Worm (Caenorhabditis elegans) whole organism, L2 larva: ENCODE data around the gene kle-2.

ENCODE experiments used
- C34F6.9 ChIP-seq: fragments of 150-350 bp; optimal IDR thresholded peaks from 2 replicates; lab custom pipeline; 2014; ENCODE audit warnings: missing biosample characterization, missing genetic modification characterization
- F13H6.1 ChIP-seq: sonication (generic microtip); optimal IDR thresholded peaks from 2 replicates; lab custom pipeline; 2016; ENCODE audit warnings: missing genetic modification characterization, missing compliant biosample characterization
- R02D3.7 ChIP-seq: fragments of 150-350 bp; optimal IDR thresholded peaks from 2 replicates; lab custom pipeline; 2014; ENCODE audit warnings: missing biosample characterization, missing genetic modification characterization
- Y55F3AM.14 ChIP-seq: fragments of 200-800 bp; sonication (Bioruptor generic); optimal IDR thresholded peaks from 2 replicates; lab custom pipeline; 2018; ENCODE audit warnings: mild to moderate bottlenecking, missing genetic modification characterization, missing compliant biosample characterization
- ZK546.5 ChIP-seq: sonication (generic microtip); optimal IDR thresholded peaks from 2 replicates; lab custom pipeline; 2017; ENCODE audit warnings: missing biosample characterization, missing genetic modification characterization
- alr-1 ChIP-seq: fragments of 150-350 bp; optimal IDR thresholded peaks from 2 replicates; lab custom pipeline; 2014; ENCODE audit warnings: missing biosample characterization, missing genetic modification characterization
- aly-2 ChIP-seq: fragments of 150-350 bp; optimal IDR thresholded peaks from 2 replicates; lab custom pipeline; 2014; ENCODE audit warnings: missing biosample characterization, missing genetic modification characterization
- ama-1 ChIP-seq: fragments of 150-350 bp; optimal IDR thresholded peaks from 2 replicates; lab custom pipeline; 2018; ENCODE audit warnings: inconsistent platforms
- blmp-1 ChIP-seq: sonication (generic microtip); optimal IDR thresholded peaks from 2 replicates; lab custom pipeline; 2017; ENCODE audit warnings: missing genetic modification characterization, mild to moderate bottlenecking, missing compliant biosample characterization, antibody characterized with exemption, moderate library complexity; ENCODE audit not compliant: insufficient read depth
- ceh-16 ChIP-seq: fragments of 150-350 bp; optimal IDR thresholded peaks from 2 replicates; lab custom pipeline; 2014; ENCODE audit warnings: missing biosample characterization, missing genetic modification characterization
- ceh-82 ChIP-seq: fragments of 150-350 bp; optimal IDR thresholded peaks from 2 replicates; lab custom pipeline; 2014; ENCODE audit warnings: missing biosample characterization, missing genetic modification characterization
- crh-2 ChIP-seq: sonication (generic microtip); optimal IDR thresholded peaks from 2 replicates; lab custom pipeline; 2017; ENCODE audit warnings: missing biosample characterization, missing genetic modification characterization
- dmd-4 ChIP-seq: sonication (generic microtip); optimal IDR thresholded peaks from 2 replicates; lab custom pipeline; 2017; ENCODE audit warnings: missing biosample characterization, missing genetic modification characterization
- egl-27 ChIP-seq: sonication (generic microtip); optimal IDR thresholded peaks from 3 replicates; lab custom pipeline; 2017; ENCODE audit warnings: missing biosample characterization, missing genetic modification reagents, missing genetic modification characterization
- elt-1 ChIP-seq: fragments of 150-350 bp; optimal IDR thresholded peaks from 2 replicates; lab custom pipeline; 2014; ENCODE audit warnings: missing biosample characterization, missing genetic modification characterization
- elt-3 ChIP-seq: sonication (generic microtip); optimal IDR thresholded peaks from 2 replicates; lab custom pipeline; 2017; ENCODE audit warnings: missing biosample characterization, missing genetic modification characterization
- fos-1 ChIP-seq: fragments of 150-350 bp; optimal IDR thresholded peaks from 2 replicates; lab custom pipeline; 2014; ENCODE audit warnings: missing biosample characterization, missing genetic modification characterization
- gmeb-1 ChIP-seq: fragments of 150-350 bp; optimal IDR thresholded peaks from 2 replicates; lab custom pipeline; 2014; ENCODE audit warnings: missing biosample characterization, missing genetic modification characterization
- lin-11 ChIP-seq: fragments of 150-350 bp; sonication (generic microtip); optimal IDR thresholded peaks from 2 replicates; lab custom pipeline; 2014; ENCODE audit warnings: missing biosample characterization, missing genetic modification characterization, inconsistent platforms, mixed read lengths
- lin-13 ChIP-seq: fragments of 150-350 bp; optimal IDR thresholded peaks from 2 replicates; lab custom pipeline; 2014; ENCODE audit warnings: missing biosample characterization, missing genetic modification reagents, missing genetic modification characterization
- lin-39 ChIP-seq: fragments of 150-350 bp; optimal IDR thresholded peaks from 2 replicates; lab custom pipeline; 2014; ENCODE audit warnings: missing biosample characterization, missing genetic modification reagents, missing genetic modification characterization
- lsy-2 ChIP-seq, 2 experiments: fragments of 150-350 bp in 1 of 2; sonication (generic microtip) in 1 of 2; optimal IDR thresholded peaks; 2 replicates each; lab custom pipeline; 2014 to 2017; ENCODE audit warnings: missing biosample characterization in 2 of 2, missing genetic modification characterization in 2 of 2
- mab-5 ChIP-seq: fragments of 150-350 bp; optimal IDR thresholded peaks from 2 replicates; lab custom pipeline; 2014; ENCODE audit warnings: missing biosample characterization, missing genetic modification characterization
- mbf-1 ChIP-seq: sonication (generic microtip); optimal IDR thresholded peaks from 2 replicates; lab custom pipeline; 2017; ENCODE audit warnings: missing biosample characterization, missing genetic modification characterization
- nhr-10 ChIP-seq: sonication (generic microtip); optimal IDR thresholded peaks from 2 replicates; lab custom pipeline; 2017; ENCODE audit warnings: missing biosample characterization, missing genetic modification characterization
- nhr-11 ChIP-seq: fragments of 150-350 bp; optimal IDR thresholded peaks from 2 replicates; lab custom pipeline; 2014; ENCODE audit warnings: missing biosample characterization, missing genetic modification characterization
- nhr-12 ChIP-seq: fragments of 150-350 bp; optimal IDR thresholded peaks from 2 replicates; lab custom pipeline; 2014; ENCODE audit warnings: missing biosample characterization, missing genetic modification characterization
- nhr-129 ChIP-seq: fragments of 150-350 bp; optimal IDR thresholded peaks from 2 replicates; lab custom pipeline; 2014; ENCODE audit warnings: missing biosample characterization, missing genetic modification characterization
- nhr-21 ChIP-seq: fragments of 150-350 bp; optimal IDR thresholded peaks from 2 replicates; lab custom pipeline; 2014; ENCODE audit warnings: missing biosample characterization, missing genetic modification characterization
- nhr-23 ChIP-seq: fragments of 150-350 bp; optimal IDR thresholded peaks from 2 replicates; lab custom pipeline; 2014; ENCODE audit warnings: missing biosample characterization, missing genetic modification reagents, missing genetic modification characterization
- nhr-237 ChIP-seq: fragments of 150-350 bp; optimal IDR thresholded peaks from 2 replicates; lab custom pipeline; 2014; ENCODE audit warnings: missing biosample characterization, missing genetic modification characterization
- nhr-25 ChIP-seq: fragments of 150-350 bp; sonication (generic microtip); optimal IDR thresholded peaks from 3 replicates; lab custom pipeline; 2014; ENCODE audit warnings: missing biosample characterization, missing genetic modification characterization
- nhr-6 ChIP-seq: fragments of 150-350 bp; optimal IDR thresholded peaks from 2 replicates; lab custom pipeline; 2014; ENCODE audit warnings: missing biosample characterization, missing genetic modification characterization
- peb-1 ChIP-seq: fragments of 150-350 bp; optimal IDR thresholded peaks from 2 replicates; lab custom pipeline; 2014; ENCODE audit warnings: missing biosample characterization, missing genetic modification characterization
- skn-1 ChIP-seq: sonication (generic microtip); optimal IDR thresholded peaks from 2 replicates; lab custom pipeline; 2017; ENCODE audit warnings: missing biosample characterization, missing genetic modification characterization
- sma-3 ChIP-seq: sonication (generic microtip); optimal IDR thresholded peaks from 2 replicates; lab custom pipeline; 2016; ENCODE audit warnings: missing genetic modification reagents, missing genetic modification characterization, missing compliant biosample characterization
- sma-9 ChIP-seq, 2 experiments: fragments of 150-350 bp in 1 of 2; sonication (generic microtip) in 1 of 2; optimal IDR thresholded peaks; 2 replicates each; lab custom pipeline; 2014 to 2016; ENCODE audit warnings: missing genetic modification characterization in 2 of 2, mild to moderate bottlenecking in 1 of 2, missing biosample characterization in 1 of 2, missing compliant biosample characterization in 1 of 2, missing genetic modification reagents in 1 of 2, moderate library complexity in 1 of 2
- snpc-4 ChIP-seq: fragments of 150-350 bp; optimal IDR thresholded peaks from 2 replicates; lab custom pipeline; 2014; ENCODE audit warnings: missing biosample characterization, missing genetic modification characterization
- unc-39 ChIP-seq: fragments of 150-350 bp; optimal IDR thresholded peaks from 2 replicates; lab custom pipeline; 2014; ENCODE audit warnings: missing biosample characterization, missing genetic modification characterization
- ztf-1 ChIP-seq: fragments of 200-800 bp; sonication (Bioruptor generic); conservative IDR thresholded peaks from 2 replicates; pipeline ENCODE4 v1.3.6; 2022; ENCODE audit warnings: missing genetic modification characterization, missing compliant biosample characterization
- ztf-4 ChIP-seq: fragments of 150-350 bp; optimal IDR thresholded peaks from 2 replicates; lab custom pipeline; 2014; ENCODE audit warnings: missing biosample characterization, missing genetic modification characterization

kle-2 gene

DNA sequence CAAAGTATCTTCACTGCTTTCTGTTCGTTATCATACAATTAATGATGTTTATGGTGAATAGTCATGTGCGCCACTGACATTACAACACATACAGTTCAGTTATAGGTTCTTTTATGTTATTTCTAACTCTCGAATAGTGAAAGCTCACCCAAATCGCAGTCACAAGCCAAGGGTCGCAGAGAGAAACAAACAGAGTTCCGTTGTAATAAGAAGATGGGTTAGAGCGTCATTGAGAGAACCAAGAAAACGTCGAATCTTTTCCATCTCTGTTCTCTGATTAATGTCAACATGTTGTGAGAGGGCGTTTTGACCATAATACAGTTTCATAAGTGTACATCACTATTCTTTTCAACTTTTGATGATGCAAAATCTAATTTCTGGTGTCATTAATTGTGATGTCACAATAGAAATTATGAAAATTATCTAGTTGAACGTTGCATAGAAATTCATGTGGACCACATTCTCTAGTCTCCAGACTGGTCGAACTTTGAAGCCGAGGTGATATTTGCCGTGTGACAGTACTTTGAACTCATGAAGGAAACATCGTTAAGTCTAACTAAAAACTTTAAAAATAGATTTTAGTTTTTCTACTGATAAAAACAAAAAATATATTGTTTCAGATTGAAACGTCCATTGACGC, 32.6 kb downstream of the kle-2 start:
- TF ChIP-seq dmd-4 (tag; lab: Kevin White, UChicago) (no peak), mab-5 (tag; lab: Kevin White, UChicago) (no peak), sma-3 (GFP tag; lab: Kevin White, UChicago) (no peak), nhr-129 (peak; percentile 65), fos-1 (tag; lab: Kevin White, UChicago) (peak; percentile 29), ama-1 (peak; percentile 57), ztf-4 (tag; lab: Kevin White, UChicago) (peak; percentile 45), nhr-25 (tag; lab: Kevin White, UChicago) (peak; percentile 41), ceh-16 (tag; lab: Kevin White, UChicago) (no peak), gmeb-1 (tag; lab: Kevin White, UChicago) (no peak), sma-9 (GFP tag; optimal IDR thresholded peaks at IDR 0.05; lab: Kevin White, UChicago) (peak; percentile 33), sma-9 (tag; optimal IDR thresholded peaks at IDR 0.05; lab: Kevin White, UChicago) (no peak), nhr-10 (tag; lab: Kevin White, UChicago) (no peak), ztf-1 (no peak), crh-2 (tag; lab: Kevin White, UChicago) (peak; percentile 6), blmp-1 (tag; lab: Kevin White, UChicago) (peak; percentile 83), C34F6.9 (tag; lab: Kevin White, UChicago) (peak; percentile 15), lin-39 (tag; lab: Kevin White, UChicago) (no peak), lsy-2 (tag; optimal IDR thresholded peaks at IDR 0.05; lab: Kevin White, UChicago) (peak in 1 of 2 experiments; percentile 39), nhr-21 (tag; lab: Kevin White, UChicago) (peak; percentile 33)

DNA sequence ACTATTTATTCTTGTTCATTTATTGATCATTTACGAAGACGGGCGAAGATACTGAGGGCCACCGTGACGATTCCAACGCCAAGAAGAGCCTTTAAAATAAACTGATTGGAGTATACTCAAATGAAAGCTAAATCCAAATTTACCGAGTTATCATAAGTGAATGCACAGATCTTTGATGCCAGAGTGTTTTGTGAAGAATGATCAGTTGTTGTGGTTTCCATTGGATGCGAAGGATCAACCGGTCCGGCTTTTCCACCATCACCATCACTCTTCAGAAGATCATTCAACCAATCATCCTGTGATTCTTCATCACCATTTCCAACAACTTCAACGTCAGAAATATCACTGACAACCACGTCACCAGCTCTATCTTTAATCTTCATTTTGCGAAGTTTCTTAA, 35.7 kb downstream of the kle-2 start:
- peak; percentile 11 for TF ChIP-seq sma-3 (GFP tag; lab: Kevin White, UChicago)
- no peak for TF ChIP-seq fos-1 (tag; lab: Kevin White, UChicago)
- peak; percentile 26 for TF ChIP-seq F13H6.1
- TF ChIP-seq ama-1, result peak; percentile 24
- peak; percentile 45 for TF ChIP-seq nhr-21 (tag; lab: Kevin White, UChicago)
- TF ChIP-seq elt-3 (tag; lab: Kevin White, UChicago), result no peak
- no peak for TF ChIP-seq mbf-1
- TF ChIP-seq sma-9 (GFP tag; optimal IDR thresholded peaks at IDR 0.05; lab: Kevin White, UChicago), result peak; percentile 7
- TF ChIP-seq sma-9 (tag; optimal IDR thresholded peaks at IDR 0.05; lab: Kevin White, UChicago), result no peak
- no peak for TF ChIP-seq nhr-6 (tag; lab: Kevin White, UChicago)

DNA sequence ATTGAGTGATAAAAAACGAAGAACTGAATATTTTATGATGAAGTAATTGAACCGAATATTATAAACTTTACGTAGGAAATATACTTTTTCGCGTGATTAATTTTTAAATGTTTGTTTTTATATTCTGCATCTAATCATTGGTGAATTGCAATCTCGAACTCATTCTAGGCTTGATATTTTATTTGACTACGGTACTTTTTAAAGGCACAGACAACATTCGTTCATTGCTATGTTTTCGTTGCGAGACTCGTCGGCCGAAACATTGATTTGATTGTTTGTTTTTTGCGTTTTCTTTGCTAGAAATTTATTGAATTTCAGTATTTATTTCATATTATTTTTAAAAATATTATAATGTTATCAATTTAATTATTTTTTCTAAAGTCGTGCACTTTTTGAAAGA, 36.3 kb downstream of the kle-2 start, which contains the start of gene C06G4.4:
C06G4.4 (minus strand) TSS at position 36 of the 400 bp plus-strand sequence.
- TF ChIP-seq nhr-23 (tag; lab: Kevin White, UChicago) (no peak), peb-1 (no peak), nhr-21 (tag; lab: Kevin White, UChicago) (no peak), ceh-82 (tag; lab: Kevin White, UChicago) (no peak), nhr-25 (tag; lab: Kevin White, UChicago) (no peak), elt-1 (tag; lab: Kevin White, UChicago) (no peak), alr-1 (tag; lab: Kevin White, UChicago) (no peak), ztf-1 (no peak), ZK546.5 (tag; lab: Kevin White, UChicago) (no peak), skn-1 (tag; lab: Kevin White, UChicago) (no peak)

DNA sequence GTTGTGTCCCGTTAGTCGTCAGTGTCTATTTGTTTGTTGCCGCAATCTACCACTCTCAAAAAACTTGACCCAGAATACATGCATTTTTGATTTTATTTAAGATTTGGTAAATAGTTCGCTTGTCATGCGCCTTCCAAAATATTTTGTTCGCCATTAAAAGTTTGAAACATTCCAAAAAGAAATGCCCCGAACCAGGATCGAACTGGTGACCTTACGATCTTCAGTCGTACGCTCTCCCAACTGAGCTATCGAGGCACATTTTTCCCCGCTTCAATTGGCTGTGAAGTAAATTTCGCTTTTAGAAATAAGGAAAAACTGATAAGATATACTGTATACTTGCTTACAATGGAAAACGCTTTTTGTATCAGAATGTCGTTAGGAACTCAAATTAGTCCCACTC, 36.8 kb downstream of the kle-2 start:
- TF ChIP-seq skn-1 (tag; lab: Kevin White, UChicago) (no peak), nhr-21 (tag; lab: Kevin White, UChicago) (peak; percentile 26)
- TF ChIP-seq, all 48 proteins: peak for 1

DNA sequence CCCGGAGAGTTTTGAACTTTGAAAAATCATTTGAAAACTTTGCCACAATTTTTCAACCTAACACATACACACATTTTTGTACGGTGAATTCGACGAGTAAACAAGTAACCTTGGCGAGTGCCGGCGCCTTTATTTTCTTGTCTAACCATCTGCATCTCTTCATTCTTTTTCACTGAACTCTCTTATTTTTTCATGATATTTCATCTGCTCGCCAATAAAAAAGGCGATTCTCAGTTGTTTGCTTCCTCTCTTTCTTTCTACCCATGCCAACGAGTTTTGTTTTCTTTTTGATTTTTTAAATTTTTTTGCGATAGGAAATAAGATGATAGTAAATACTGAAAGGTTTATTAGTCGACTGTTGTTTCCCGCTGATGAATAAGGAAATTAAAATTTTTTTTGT, 37.2 kb downstream of the kle-2 start:
- TF ChIP-seq unc-39, result no peak
- TF ChIP-seq nhr-129, result peak; percentile 54
- no peak for TF ChIP-seq nhr-23 (tag; lab: Kevin White, UChicago)
- no peak for TF ChIP-seq R02D3.7 (tag; lab: Kevin White, UChicago)
- TF ChIP-seq ZK546.5 (tag; lab: Kevin White, UChicago), result no peak
- peak; percentile 73 for TF ChIP-seq crh-2 (tag; lab: Kevin White, UChicago)
- TF ChIP-seq sma-3 (GFP tag; lab: Kevin White, UChicago), result peak; percentile 84
- no peak for TF ChIP-seq snpc-4
- TF ChIP-seq mab-5 (tag; lab: Kevin White, UChicago), result peak; percentile 14
- no peak for TF ChIP-seq ceh-16 (tag; lab: Kevin White, UChicago)
- TF ChIP-seq blmp-1 (tag; lab: Kevin White, UChicago), result peak; percentile 9
- no peak for TF ChIP-seq nhr-11 (tag; lab: Kevin White, UChicago)
- TF ChIP-seq nhr-12 (tag; lab: Kevin White, UChicago), result no peak
- TF ChIP-seq skn-1 (tag; lab: Kevin White, UChicago), result no peak
- peak; percentile 42 for TF ChIP-seq sma-9 (GFP tag; optimal IDR thresholded peaks at IDR 0.05; lab: Kevin White, UChicago)
- TF ChIP-seq sma-9 (tag; optimal IDR thresholded peaks at IDR 0.05; lab: Kevin White, UChicago), result no peak
- no peak for TF ChIP-seq Y55F3AM.14 (GFP tag; lab: Kevin White, UChicago)
- peak; percentile 33 for TF ChIP-seq lin-13
- no peak for TF ChIP-seq alr-1 (tag; lab: Kevin White, UChicago)
- peak; percentile 70 for TF ChIP-seq F13H6.1
- no peak for TF ChIP-seq aly-2 (tag; lab: Kevin White, UChicago)
- no peak for TF ChIP-seq nhr-237 (tag; lab: Kevin White, UChicago)
- no peak for TF ChIP-seq egl-27 (tag; lab: Kevin White, UChicago)
- TF ChIP-seq ceh-82 (tag; lab: Kevin White, UChicago), result no peak
- no peak for TF ChIP-seq nhr-6 (tag; lab: Kevin White, UChicago)
- no peak for TF ChIP-seq lin-11 (tag; lab: Kevin White, UChicago)
- TF ChIP-seq dmd-4 (tag; lab: Kevin White, UChicago), result no peak
